Fruit fly (Drosophila melanogaster): ENCODE data around the gene CG14315.

- no peak for TF ChIP-seq Hr96 (GFP tag; optimal IDR thresholded peaks at IDR 0.05)
- no peak for TF ChIP-seq CG5204 (GFP tag; optimal IDR thresholded peaks at IDR 0.05)
- no peak for TF ChIP-seq toe (GFP tag; optimal IDR thresholded peaks at IDR 0.05)
- no peak for TF ChIP-seq kay (GFP tag; ENCODE audit: borderline replicate concordance)
- no peak for TF ChIP-seq tj (GFP tag; optimal IDR thresholded peaks at IDR 0.05)
- TF ChIP-seq CG14711 (tag; optimal IDR thresholded peaks at IDR 0.05): no peak
- TF ChIP-seq Mnt (GFP tag; optimal IDR thresholded peaks at IDR 0.05): no peak
- TF ChIP-seq CG1620 (GFP tag; optimal IDR thresholded peaks at IDR 0.05): no peak
Observed at dm6 chr3R:18160165-18160814, 1.8 kb downstream of the CG14315 start.
